Fruit fly (Drosophila melanogaster) whole organism, wandering third instar larva: ENCODE data around the gene CG10993.
A peak's percentile ranks its signal among the peaks of the same experiment; 100 is the strongest.

Experiments
- Abd-B ChIP-seq: fragments of >200 bp; optimal IDR thresholded peaks from 2 replicates; lab custom pipeline; 2017; ENCODE audit warnings: missing biosample characterization, missing genetic modification characterization
- CG32264 ChIP-seq: fragments of 200-800 bp; sonication (Bioruptor generic); optimal IDR thresholded peaks from 2 replicates; lab custom pipeline; 2016; ENCODE audit warnings: missing biosample characterization, missing genetic modification characterization
- CG9705 ChIP-seq: fragments of 200-800 bp; sonication (Bioruptor generic); optimal IDR thresholded peaks from 2 replicates; lab custom pipeline; 2018; ENCODE audit warnings: missing biosample characterization, mild to moderate bottlenecking, missing genetic modification characterization
- CrebA ChIP-seq: fragments of 200-800 bp; sonication (Bioruptor generic); optimal IDR thresholded peaks from 2 replicates; lab custom pipeline; 2016; ENCODE audit warnings: missing biosample characterization, mild to moderate bottlenecking, missing genetic modification characterization, borderline replicate concordance
- Dfd ChIP-seq: fragments of >200 bp; optimal IDR thresholded peaks from 2 replicates; lab custom pipeline; 2017; ENCODE audit warnings: missing biosample characterization, missing genetic modification characterization
- Dif ChIP-seq: fragments of 200-275, 200-300 bp; sonication (Bioruptor generic); optimal IDR thresholded peaks from 2 replicates; lab custom pipeline; 2018; ENCODE audit warnings: missing biosample characterization, missing genetic modification characterization; ENCODE audit not compliant: partially characterized antibody
- GATAd ChIP-seq: sonication (Bioruptor generic); optimal IDR thresholded peaks from 2 replicates; lab custom pipeline; 2016; ENCODE audit warnings: missing biosample characterization, missing genetic modification characterization
- HLH106 ChIP-seq: fragments of 200-800 bp; optimal IDR thresholded peaks from 3 replicates; lab custom pipeline; 2019; ENCODE audit warnings: missing biosample characterization, mild to moderate bottlenecking, missing genetic modification characterization, moderate library complexity
- Hnf4 ChIP-seq: fragments of 200-800 bp; sonication (Bioruptor generic); optimal IDR thresholded peaks from 2 replicates; lab custom pipeline; 2016; ENCODE audit warnings: missing biosample characterization, mild to moderate bottlenecking, missing genetic modification characterization
- Hr78 ChIP-seq: fragments of >200 bp; optimal IDR thresholded peaks from 2 replicates; lab custom pipeline; 2017; ENCODE audit warnings: missing biosample characterization, missing genetic modification characterization
- Hr83 ChIP-seq: fragments of 200-300 bp; sonication (Bioruptor generic); optimal IDR thresholded peaks from 2 replicates; lab custom pipeline; 2016; ENCODE audit warnings: missing biosample characterization, mild to moderate bottlenecking, missing genetic modification characterization, moderate library complexity; ENCODE audit not compliant: poor library complexity, severe bottlenecking
- Jra ChIP-seq: sonication (Bioruptor generic); optimal IDR thresholded peaks from 2 replicates; lab custom pipeline; 2016; ENCODE audit warnings: missing biosample characterization, missing genetic modification characterization
- Mio ChIP-seq: sonication (Bioruptor generic); optimal IDR thresholded peaks from 2 replicates; lab custom pipeline; 2016; ENCODE audit warnings: missing biosample characterization, missing genetic modification characterization
- Myc ChIP-seq: fragments of >200 bp; optimal IDR thresholded peaks from 2 replicates; lab custom pipeline; 2017
- N ChIP-seq: fragments of >200 bp; optimal IDR thresholded peaks from 2 replicates; lab custom pipeline; 2018; ENCODE audit warnings: missing biosample characterization, missing external identifiers, missing genetic modification characterization
- OdsH ChIP-seq: fragments of 200-800 bp; sonication (Bioruptor generic); optimal IDR thresholded peaks from 2 replicates; lab custom pipeline; 2016; ENCODE audit warnings: missing biosample characterization, mild to moderate bottlenecking, missing genetic modification characterization
- Rel ChIP-seq, 2 experiments: fragments of 200-800 bp; sonication (Bioruptor generic) in 1 of 2; optimal IDR thresholded peaks; 2 replicates in 1 of 2; 3 replicates in 1 of 2; lab custom pipeline; 2016 to 2019; ENCODE audit warnings: mild to moderate bottlenecking in 2 of 2, missing biosample characterization in 2 of 2, missing genetic modification characterization in 2 of 2, moderate library complexity in 1 of 2
- Sp1 ChIP-seq: fragments of 200-800 bp; sonication (Bioruptor generic); optimal IDR thresholded peaks from 3 replicates; lab custom pipeline; 2019; ENCODE audit warnings: missing biosample characterization, mild to moderate bottlenecking, missing genetic modification characterization, moderate library complexity
- Vsx2 ChIP-seq: fragments of 200-300, 225-300 bp; sonication (Bioruptor generic); optimal IDR thresholded peaks from 2 replicates; lab custom pipeline; 2018; ENCODE audit warnings: missing biosample characterization, missing genetic modification characterization; ENCODE audit not compliant: partially characterized antibody
- br ChIP-seq: fragments of 200-800 bp; sonication (Bioruptor generic); optimal IDR thresholded peaks from 2 replicates; lab custom pipeline; 2016; ENCODE audit warnings: missing biosample characterization, missing genetic modification characterization
- brk ChIP-seq: fragments of 200-800 bp; sonication (Bioruptor generic); optimal IDR thresholded peaks from 2 replicates; lab custom pipeline; 2016; ENCODE audit warnings: missing biosample characterization, mild to moderate bottlenecking, missing genetic modification characterization
- dl ChIP-seq, 2 experiments: fragments of 175-275, 200-275 bp in 1 of 2; fragments of 200-275 bp in 1 of 2; sonication (Bioruptor generic); optimal IDR thresholded peaks; lab custom pipeline; 2018; ENCODE audit warnings: mild to moderate bottlenecking in 2 of 2, missing biosample characterization in 2 of 2, missing genetic modification characterization in 2 of 2, moderate library complexity in 2 of 2; ENCODE audit not compliant: partially characterized antibody in 2 of 2, insufficient read depth in 1 of 2
- dmrt93B ChIP-seq: fragments of 200-800 bp; sonication (Bioruptor generic); optimal IDR thresholded peaks from 2 replicates; lab custom pipeline; 2018; ENCODE audit warnings: missing biosample characterization, mild to moderate bottlenecking, missing genetic modification characterization
- dsf ChIP-seq: sonication (Bioruptor generic); optimal IDR thresholded peaks from 2 replicates; lab custom pipeline; 2016; ENCODE audit warnings: missing biosample characterization, missing genetic modification characterization, borderline replicate concordance
- ey ChIP-seq: fragments of 200-800 bp; sonication (Bioruptor generic); optimal IDR thresholded peaks from 2 replicates; lab custom pipeline; 2016; ENCODE audit warnings: missing biosample characterization, missing genetic modification characterization
- foxo ChIP-seq, 2 experiments: fragments of 200-800 bp; sonication (Bioruptor generic); optimal IDR thresholded peaks; 2 replicates in 1 of 2; 3 replicates in 1 of 2; lab custom pipeline; 2016 to 2017; ENCODE audit warnings: missing biosample characterization in 2 of 2, missing genetic modification characterization in 2 of 2
- fru ChIP-seq: fragments of 200-800 bp; sonication (Bioruptor generic); optimal IDR thresholded peaks from 3 replicates; lab custom pipeline; 2016; ENCODE audit warnings: missing biosample characterization, mild to moderate bottlenecking, missing genetic modification characterization
- h ChIP-seq: fragments of 200-800 bp; sonication (Bioruptor generic); optimal IDR thresholded peaks from 3 replicates; lab custom pipeline; 2016; ENCODE audit warnings: missing biosample characterization, mild to moderate bottlenecking, missing genetic modification characterization
- jim ChIP-seq: fragments of 175-275, 200-325 bp; sonication (Bioruptor generic); optimal IDR thresholded peaks from 2 replicates; lab custom pipeline; 2016; ENCODE audit warnings: missing biosample characterization, mild to moderate bottlenecking, missing genetic modification characterization
- lola ChIP-seq: fragments of >200 bp; optimal IDR thresholded peaks from 2 replicates; lab custom pipeline; 2017; ENCODE audit warnings: missing biosample characterization, missing genetic modification characterization
- pan ChIP-seq: fragments of >200 bp; optimal IDR thresholded peaks from 2 replicates; lab custom pipeline; 2017
- psq ChIP-seq: fragments of 200-800 bp; sonication (Bioruptor generic); optimal IDR thresholded peaks from 3 replicates; lab custom pipeline; 2017; ENCODE audit warnings: missing biosample characterization, mild to moderate bottlenecking, missing genetic modification characterization, moderate library complexity
- rgr ChIP-seq: fragments of 200-800 bp; sonication (Bioruptor generic); optimal IDR thresholded peaks from 3 replicates; lab custom pipeline; 2016; ENCODE audit warnings: missing biosample characterization, mild to moderate bottlenecking, missing genetic modification characterization
- sage ChIP-seq: fragments of 200-800 bp; sonication (Bioruptor generic); optimal IDR thresholded peaks from 2 replicates; lab custom pipeline; 2016; ENCODE audit warnings: missing biosample characterization, mild to moderate bottlenecking, missing genetic modification characterization
- sv ChIP-seq: fragments of 200-800 bp; sonication (Bioruptor generic); optimal IDR thresholded peaks from 3 replicates; lab custom pipeline; 2016; ENCODE audit warnings: missing biosample characterization, missing genetic modification characterization
- tai ChIP-seq: sonication (Bioruptor generic); optimal IDR thresholded peaks from 2 replicates; lab custom pipeline; 2016; ENCODE audit warnings: missing biosample characterization, missing genetic modification characterization
- usp ChIP-seq: fragments of >200 bp; optimal IDR thresholded peaks from 2 replicates; lab custom pipeline; 2017; ENCODE audit warnings: missing biosample characterization, missing genetic modification characterization
- woc ChIP-seq: sonication (Bioruptor generic); optimal IDR thresholded peaks from 2 replicates; lab custom pipeline; 2016; ENCODE audit warnings: missing biosample characterization, mild to moderate bottlenecking, missing genetic modification characterization

Gene CG10993

dm6 chrX:13755152-13755557 lies 35.8 kb downstream of the CG10993 start, which contains the start of gene Pdcd4:
Pdcd4 (minus strand) TSS chrX:13755406.
- TF ChIP-seq Myc (no peak), Dif (GFP tag; lab: Kevin White, UChicago) (peak; percentile 8), sv (GFP tag; lab: Kevin White, UChicago) (no peak), usp (GFP tag; lab: Kevin White, UChicago) (no peak), dl (GFP tag; optimal IDR thresholded peaks at IDR 0.05; lab: Kevin White, UChicago; ENCODE audit: insufficient read depth in 1 of 2, partially characterized antibody in 2 of 2) (no peak), Sp1 (GFP tag; lab: Kevin White, UChicago) (peak; percentile 45), br (peak; percentile 31), Jra (GFP tag; lab: Kevin White, UChicago) (no peak), Rel (GFP tag; optimal IDR thresholded peaks at IDR 0.05; lab: Kevin White, UChicago) (no peak), Rel (tag; optimal IDR thresholded peaks at IDR 0.05; lab: Kevin White, UChicago) (peak; percentile 97), OdsH (GFP tag; lab: Kevin White, UChicago) (no peak), rgr (peak; percentile 15), h (GFP tag; lab: Kevin White, UChicago) (peak; percentile 11), fru (peak; percentile 10)
- TF ChIP-seq, all 38 proteins: peak for 7

- TF ChIP-seq jim (GFP tag; lab: Kevin White, UChicago) (no peak), dsf (GFP tag; lab: Kevin White, UChicago) (no peak), rgr (peak; percentile 55), brk (GFP tag; lab: Kevin White, UChicago) (no peak), h (GFP tag; lab: Kevin White, UChicago) (peak; percentile 66), sage (GFP tag; lab: Kevin White, UChicago) (peak; percentile 46), CG9705 (GFP tag; lab: Kevin White, UChicago) (no peak), usp (GFP tag; lab: Kevin White, UChicago) (no peak), Hr78 (GFP tag; lab: Kevin White, UChicago) (no peak), psq (GFP tag; lab: Kevin White, UChicago) (peak; percentile 95), br (peak; percentile 38), OdsH (GFP tag; lab: Kevin White, UChicago) (peak; percentile 46), pan (lab: Kevin White, UChicago) (no peak), sv (GFP tag; lab: Kevin White, UChicago) (no peak), CrebA (no peak), Vsx2 (GFP tag; lab: Kevin White, UChicago) (no peak), Mio (GFP tag; lab: Kevin White, UChicago) (no peak), Abd-B (GFP tag; lab: Kevin White, UChicago) (no peak), woc (GFP tag; lab: Kevin White, UChicago) (peak; percentile 50), foxo (GFP tag; optimal IDR thresholded peaks at IDR 0.05; lab: Kevin White, UChicago) (peak in 1 of 2 experiments; percentile 64), GATAd (no peak), Dfd (GFP tag; lab: Kevin White, UChicago) (no peak), Myc (no peak), Dif (GFP tag; lab: Kevin White, UChicago) (no peak), Hr83 (GFP tag; lab: Kevin White, UChicago) (no peak), ey (GFP tag; lab: Kevin White, UChicago) (peak; percentile 46), tai (GFP tag; lab: Kevin White, UChicago) (no peak), dl (GFP tag; optimal IDR thresholded peaks at IDR 0.05; lab: Kevin White, UChicago; ENCODE audit: insufficient read depth in 1 of 2, partially characterized antibody in 2 of 2) (no peak), CG32264 (GFP tag; lab: Kevin White, UChicago) (peak; percentile 3), Hnf4 (GFP tag; lab: Kevin White, UChicago) (peak; percentile 34), fru (peak; percentile 38), HLH106 (tag; lab: Kevin White, UChicago) (no peak), Sp1 (GFP tag; lab: Kevin White, UChicago) (peak; percentile 49), dmrt93B (no peak), Rel (GFP tag; optimal IDR thresholded peaks at IDR 0.05; lab: Kevin White, UChicago) (peak; percentile 25), Rel (tag; optimal IDR thresholded peaks at IDR 0.05; lab: Kevin White, UChicago) (no peak), lola (no peak), Jra (GFP tag; lab: Kevin White, UChicago) (no peak), N (GFP tag; lab: Kevin White, UChicago) (no peak)
Measured at dm6 chrX:13754476-13754875, 36.4 kb downstream of the CG10993 start.
